Worm (Caenorhabditis elegans): ENCODE measurements around the gene fbxa-131.

ce11 chrV:19691954-19692353 lies 46.3 kb upstream of the fbxa-131 start:
- no peak for TF ChIP-seq hmbx-1 (tag; optimal IDR thresholded peaks at IDR 0.05)
- TF ChIP-seq F13C5.2 (tag; optimal IDR thresholded peaks at IDR 0.05) = no peak
- TF ChIP-seq ets-7 (tag; optimal IDR thresholded peaks at IDR 0.05) = no peak
- no peak for TF ChIP-seq ama-1 (optimal IDR thresholded peaks at IDR 0.05)
- no peak for TF ChIP-seq scrt-1 (GFP tag; IDR thresholded peaks at IDR 0.05)
- no peak for TF ChIP-seq ceh-13 (GFP tag; optimal IDR thresholded peaks at IDR 0.05)
- TF ChIP-seq tbx-37 (GFP tag; conservative IDR thresholded peaks at IDR 0.05) = no peak

Data from whole organism, early embryonic.